Worm (Caenorhabditis elegans) whole organism, young adult: ENCODE results near the gene R05G9R.1.

Experiments used
- ama-1 ChIP-seq, 3 experiments: fragments of 150-350 bp in 1 of 3; sonication (generic microtip) in 2 of 3; optimal IDR thresholded peaks; 2 replicates each; lab custom pipeline; 2014 to 2018; ENCODE audit warnings: missing biosample characterization in 2 of 3, missing genetic modification characterization in 2 of 3, missing genetic modification reagents in 2 of 3
- hrde-1 ChIP-seq: sonication (generic microtip); optimal IDR thresholded peaks from 2 replicates; lab custom pipeline; 2016; ENCODE audit warnings: missing genetic modification characterization, mild to moderate bottlenecking, missing compliant biosample characterization, moderate library complexity, missing genotype, missing genetic modification reagents, borderline replicate concordance
- lsl-1 ChIP-seq: fragments of 200-800 bp; sonication (Bioruptor generic); optimal IDR thresholded peaks from 2 replicates; lab custom pipeline; 2018; ENCODE audit warnings: mild to moderate bottlenecking, missing genetic modification characterization, moderate library complexity, missing compliant biosample characterization
- xnd-1 ChIP-seq: sonication (generic microtip); optimal IDR thresholded peaks from 2 replicates; lab custom pipeline; 2016; ENCODE audit warnings: missing genotype, missing genetic modification reagents, missing genetic modification characterization, missing compliant biosample characterization

DNA sequence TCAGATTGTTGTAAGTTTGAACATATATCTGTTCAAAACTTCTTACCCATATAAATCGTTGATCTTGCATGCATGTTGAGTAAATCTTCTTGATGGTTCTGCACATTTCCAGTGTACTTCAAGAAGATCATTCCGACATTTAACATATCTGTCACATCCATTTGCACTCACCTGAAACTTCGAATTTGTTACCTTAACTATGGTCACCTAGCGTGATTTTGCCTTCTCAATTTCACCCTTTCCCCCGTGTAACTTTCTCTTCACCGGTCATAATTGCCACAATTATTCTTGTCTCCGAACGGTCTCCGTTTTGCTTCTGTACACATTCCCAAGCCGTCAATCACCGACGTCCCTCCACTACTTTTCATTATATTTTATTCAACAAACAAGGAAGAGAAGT lies 454 bp downstream of the R05G9R.1 start:
- no peak for TF ChIP-seq xnd-1 (tag; lab: Kevin White, UChicago)
- no peak for TF ChIP-seq hrde-1 (tag; lab: Kevin White, UChicago)
- no peak for TF ChIP-seq ama-1 (optimal IDR thresholded peaks at IDR 0.05; lab: Kevin White, UChicago)
- no peak for TF ChIP-seq ama-1 (GFP tag; optimal IDR thresholded peaks at IDR 0.05; lab: Kevin White, UChicago)
- no peak for TF ChIP-seq lsl-1
